Worm (Caenorhabditis elegans): ENCODE data around the gene K06G5.1.

- TF ChIP-seq ceh-24 (tag; optimal IDR thresholded peaks at IDR 0.05) (no peak), mec-3 (tag; optimal IDR thresholded peaks at IDR 0.05; ENCODE audit: borderline replicate concordance) (no peak), pat-9 (tag; optimal IDR thresholded peaks at IDR 0.05) (no peak), pqm-1 (tag; optimal IDR thresholded peaks at IDR 0.05) (no peak), tbx-2 (tag; optimal IDR thresholded peaks at IDR 0.05) (no peak), dmd-4 (tag; optimal IDR thresholded peaks at IDR 0.05; ENCODE audit: borderline replicate concordance) (no peak), ref-2 (tag; optimal IDR thresholded peaks at IDR 0.05) (no peak), ahr-1 (tag; optimal IDR thresholded peaks at IDR 0.05) (no peak)
Observed at ce11 chrX:14180151-14180550, 34.6 kb upstream of the K06G5.1 start, which contains the start of gene C37E2.3.
